Fruit fly (Drosophila melanogaster) whole organism, embryonic: ENCODE data around the gene CG13404.

ENCODE experiments used
- Bteb2 ChIP-seq: fragments of 200-800 bp; sonication (Bioruptor generic); optimal IDR thresholded peaks from 2 replicates; lab custom pipeline; 2016; ENCODE audit warnings: missing biosample characterization, missing genetic modification characterization
- CG10267 ChIP-seq: fragments of 200-800 bp; sonication (Bioruptor generic); optimal IDR thresholded peaks from 2 replicates; lab custom pipeline; 2018; ENCODE audit warnings: missing biosample characterization, mild to moderate bottlenecking, missing genetic modification characterization, moderate library complexity
- CG10543 ChIP-seq: fragments of 200-800 bp; sonication (Bioruptor generic); optimal IDR thresholded peaks from 3 replicates; lab custom pipeline; 2017; ENCODE audit warnings: missing biosample characterization, mild to moderate bottlenecking, missing genetic modification characterization, moderate library complexity
- CG10654 ChIP-seq: fragments of 200-800 bp; sonication (Bioruptor generic); optimal IDR thresholded peaks from 2 replicates; lab custom pipeline; 2016; ENCODE audit warnings: missing biosample characterization, missing genetic modification characterization
- CG12391 ChIP-seq: fragments of 200-800 bp; sonication (Bioruptor generic); optimal IDR thresholded peaks from 3 replicates; lab custom pipeline; 2018; ENCODE audit warnings: missing biosample characterization, mild to moderate bottlenecking, missing genetic modification characterization, moderate library complexity
- CG14710 ChIP-seq: fragments of 200-800 bp; sonication (Bioruptor generic); optimal IDR thresholded peaks from 3 replicates; lab custom pipeline; 2019; ENCODE audit warnings: missing biosample characterization, mild to moderate bottlenecking, missing genetic modification characterization, moderate library complexity
- CG15269 ChIP-seq: fragments of 200-800 bp; sonication (Bioruptor generic); optimal IDR thresholded peaks from 2 replicates; lab custom pipeline; 2018; ENCODE audit warnings: missing biosample characterization, mild to moderate bottlenecking, missing genetic modification characterization, moderate library complexity
- CG17328 ChIP-seq: fragments of 200-800 bp; sonication (Bioruptor generic); IDR thresholded peaks from 2 replicates; pipeline ENCODE4 v1.3.6; 2022; ENCODE audit warnings: missing biosample characterization, missing genetic modification characterization
- CG18476 ChIP-seq: fragments of 200-800 bp; sonication (Bioruptor generic); optimal IDR thresholded peaks from 2 replicates; lab custom pipeline; 2016; ENCODE audit warnings: missing biosample characterization, mild to moderate bottlenecking, missing genetic modification characterization
- CG18619 ChIP-seq: fragments of 200-800 bp; sonication (Bioruptor generic); optimal IDR thresholded peaks from 3 replicates; lab custom pipeline; 2017; ENCODE audit warnings: missing biosample characterization, mild to moderate bottlenecking, missing genetic modification characterization
- CG2116 ChIP-seq: fragments of 200-800 bp; sonication (Bioruptor generic); optimal IDR thresholded peaks from 3 replicates; lab custom pipeline; 2018; ENCODE audit warnings: missing biosample characterization, mild to moderate bottlenecking, missing genetic modification characterization
- CG2202 ChIP-seq: fragments of 200-800 bp; sonication (Bioruptor generic); optimal IDR thresholded peaks from 2 replicates; lab custom pipeline; 2018; ENCODE audit warnings: missing biosample characterization, mild to moderate bottlenecking, missing genetic modification characterization
- CG2875 ChIP-seq: fragments of 200-800 bp; sonication (Bioruptor generic); optimal IDR thresholded peaks from 2 replicates; lab custom pipeline; 2017; ENCODE audit warnings: missing biosample characterization, mild to moderate bottlenecking, missing genetic modification characterization, missing genetic modification reagents
- CG3065 ChIP-seq: fragments of 200-800 bp; sonication (Bioruptor generic); optimal IDR thresholded peaks from 2 replicates; lab custom pipeline; 2016; ENCODE audit warnings: missing biosample characterization, missing genetic modification characterization
- CG31441 ChIP-seq: fragments of 200-800 bp; sonication (Bioruptor generic); IDR thresholded peaks from 2 replicates; pipeline ENCODE4 v1.3.6; 2022; ENCODE audit warnings: missing biosample characterization, missing genetic modification characterization
- CG32767 ChIP-seq: fragments of 200-800 bp; sonication (Bioruptor generic); IDR thresholded peaks from 2 replicates; pipeline ENCODE4 v1.3.6; 2022; ENCODE audit warnings: missing biosample characterization, missing genetic modification characterization
- CG3407 ChIP-seq: fragments of 200-800 bp; sonication (Bioruptor generic); optimal IDR thresholded peaks from 2 replicates; lab custom pipeline; 2018; ENCODE audit warnings: missing biosample characterization, mild to moderate bottlenecking, missing genetic modification characterization
- CG3726 ChIP-seq: fragments of 200-800 bp; sonication (Bioruptor generic); IDR thresholded peaks from 3 replicates; pipeline ENCODE4, ENCODE4 v1.3.6; 2022; ENCODE audit warnings: missing biosample characterization, missing genetic modification characterization
- CG4424 ChIP-seq: fragments of 200-800 bp; sonication (Bioruptor generic); optimal IDR thresholded peaks from 3 replicates; lab custom pipeline; 2016; ENCODE audit warnings: missing biosample characterization, missing genetic modification characterization
- CG4707 ChIP-seq: fragments of 200-800 bp; sonication (Bioruptor generic); optimal IDR thresholded peaks from 2 replicates; lab custom pipeline; 2018; ENCODE audit warnings: missing biosample characterization, mild to moderate bottlenecking, missing genetic modification characterization, moderate library complexity
- CG6791 ChIP-seq: fragments of 200-800 bp; sonication (Bioruptor generic); IDR thresholded peaks from 3 replicates; pipeline ENCODE4 v1.3.6; 2022; ENCODE audit warnings: missing biosample characterization, missing genetic modification characterization; ENCODE audit not compliant: partially characterized antibody
- CG6854 ChIP-seq: fragments of 200-800 bp; sonication (Bioruptor generic); optimal IDR thresholded peaks from 3 replicates; lab custom pipeline; 2017; ENCODE audit warnings: missing biosample characterization, mild to moderate bottlenecking, missing genetic modification characterization
- CG8290 ChIP-seq, 3 experiments: fragments of 200-800 bp; sonication (Bioruptor generic); optimal IDR thresholded peaks; 2 replicates each; lab custom pipeline; 2016 to 2019; ENCODE audit warnings: missing biosample characterization in 3 of 3, missing genetic modification characterization in 3 of 3, mild to moderate bottlenecking in 2 of 3, moderate library complexity in 1 of 3
- CG8478 ChIP-seq: fragments of >200 bp; optimal IDR thresholded peaks from 2 replicates; lab custom pipeline; 2018
- CG9437 ChIP-seq: fragments of 200-800 bp; sonication (Bioruptor generic); optimal IDR thresholded peaks from 2 replicates; lab custom pipeline; 2018; ENCODE audit warnings: missing biosample characterization, mild to moderate bottlenecking, missing genetic modification characterization
- CG9932 ChIP-seq: fragments of 200-800 bp; sonication (Bioruptor generic); IDR thresholded peaks from 2 replicates; pipeline ENCODE4 v1.3.6; 2022; ENCODE audit warnings: missing biosample characterization, missing genetic modification characterization
- Drgx ChIP-seq: fragments of 200-800 bp; sonication (Bioruptor generic); IDR thresholded peaks from 2 replicates; pipeline ENCODE4 v1.3.6; 2022; ENCODE audit warnings: missing biosample characterization, missing genetic modification characterization
- H2.0 ChIP-seq: fragments of 200-800 bp; sonication (Bioruptor generic); IDR thresholded peaks from 2 replicates; pipeline ENCODE4 v1.3.6; 2022; ENCODE audit warnings: missing biosample characterization, missing genetic modification characterization
- HHEX ChIP-seq: fragments of 200-800 bp; sonication (Bioruptor generic); optimal IDR thresholded peaks from 3 replicates; lab custom pipeline; 2017; ENCODE audit warnings: missing biosample characterization, mild to moderate bottlenecking, missing genetic modification characterization, missing genetic modification reagents
- HLH4C ChIP-seq: fragments of 200-800 bp; sonication (Bioruptor generic); IDR thresholded peaks from 3 replicates; pipeline ENCODE4 v1.3.6; 2022; ENCODE audit warnings: missing biosample characterization, missing genetic modification characterization; ENCODE audit not compliant: partially characterized antibody
- MTF-1 ChIP-seq: fragments of 200-800 bp; sonication (Bioruptor generic); optimal IDR thresholded peaks from 2 replicates; lab custom pipeline; 2018; ENCODE audit warnings: missing biosample characterization, mild to moderate bottlenecking, missing genetic modification characterization, borderline replicate concordance
- NC2β ChIP-seq: fragments of 200-800 bp; sonication (Bioruptor generic); optimal IDR thresholded peaks from 2 replicates; lab custom pipeline; 2016; ENCODE audit warnings: missing biosample characterization, missing genetic modification characterization
- Optix ChIP-seq: fragments of 200-800 bp; sonication (Bioruptor generic); IDR thresholded peaks from 3 replicates; pipeline ENCODE4 v1.3.6; 2022; ENCODE audit warnings: missing biosample characterization, missing genetic modification characterization
- az2 ChIP-seq: fragments of 200-800 bp; sonication (Bioruptor generic); optimal IDR thresholded peaks from 3 replicates; lab custom pipeline; 2016; ENCODE audit warnings: missing biosample characterization, missing genetic modification characterization
- br ChIP-seq: fragments of >200 bp; optimal IDR thresholded peaks from 2 replicates; lab custom pipeline; 2017
- cas ChIP-seq: fragments of 200-800 bp; sonication (Bioruptor generic); IDR thresholded peaks from 2 replicates; pipeline ENCODE4 v1.3.6; 2022; ENCODE audit warnings: missing biosample characterization, missing genetic modification characterization
- crol ChIP-seq: fragments of 200-800 bp; sonication (Bioruptor generic); IDR thresholded peaks from 2 replicates; pipeline ENCODE4 v1.3.6; 2022; ENCODE audit warnings: missing biosample characterization, missing genetic modification characterization
- cwo ChIP-seq: fragments of 200-800 bp; sonication (Bioruptor generic); optimal IDR thresholded peaks from 3 replicates; lab custom pipeline; 2017; ENCODE audit warnings: missing biosample characterization, missing genetic modification characterization, mild to moderate bottlenecking, moderate library complexity, missing genetic modification reagents
- exex ChIP-seq: fragments of 200-800 bp; sonication (Bioruptor generic); optimal IDR thresholded peaks from 4 replicates; lab custom pipeline; 2018; ENCODE audit warnings: missing biosample characterization, mild to moderate bottlenecking, missing genetic modification characterization, moderate library complexity
- gcm ChIP-seq: fragments of 200-800 bp; sonication (Bioruptor generic); optimal IDR thresholded peaks from 2 replicates; lab custom pipeline; 2019; ENCODE audit warnings: missing biosample characterization, mild to moderate bottlenecking, missing genetic modification characterization, moderate library complexity
- hkb ChIP-seq, 2 experiments: fragments of 200-800 bp in 1 of 2; fragments of >200 bp in 1 of 2; sonication (Bioruptor generic) in 1 of 2; IDR thresholded peaks in 1 of 2; optimal IDR thresholded peaks in 1 of 2; 2 replicates each; pipeline versions ENCODE4 v1.3.6 to Lab custom; 2017 to 2022; ENCODE audit warnings: missing biosample characterization in 1 of 2, missing genetic modification characterization in 1 of 2
- jing ChIP-seq: fragments of 200-800 bp; sonication (Bioruptor generic); optimal IDR thresholded peaks from 2 replicates; lab custom pipeline; 2018; ENCODE audit warnings: missing biosample characterization, mild to moderate bottlenecking, missing genetic modification characterization
- lola ChIP-seq, 3 experiments: fragments of >200 bp in 2 of 3; fragments of 200-800 bp in 1 of 3; sonication (Bioruptor generic) in 1 of 3; optimal IDR thresholded peaks; 2 replicates each; lab custom pipeline; 2017 to 2019; ENCODE audit warnings: missing biosample characterization in 3 of 3, missing genetic modification characterization in 3 of 3, mild to moderate bottlenecking in 1 of 3, moderate library complexity in 1 of 3
- nerfin-2 ChIP-seq: fragments of 200-800 bp; sonication (Bioruptor generic); IDR thresholded peaks from 2 replicates; pipeline ENCODE4 v1.3.6; 2022; ENCODE audit warnings: missing biosample characterization, missing genetic modification characterization; ENCODE audit not compliant: partially characterized antibody
- onecut ChIP-seq: fragments of 200-800 bp; sonication (Bioruptor generic); IDR thresholded peaks from 2 replicates; pipeline ENCODE4 v1.3.6; 2022; ENCODE audit warnings: missing biosample characterization, missing genetic modification characterization
- pnt ChIP-seq: fragments of 200-800 bp; sonication (Bioruptor generic); optimal IDR thresholded peaks from 3 replicates; lab custom pipeline; 2016; ENCODE audit warnings: missing biosample characterization, missing genetic modification characterization
- repo ChIP-seq: fragments of 200-800 bp; sonication (Bioruptor generic); optimal IDR thresholded peaks from 2 replicates; lab custom pipeline; 2016; ENCODE audit warnings: missing biosample characterization, missing genetic modification characterization
- rib ChIP-seq: fragments of 200-800 bp; sonication (Bioruptor generic); IDR thresholded peaks from 2 replicates; pipeline ENCODE4 v1.3.6; 2022; ENCODE audit warnings: missing biosample characterization, missing genetic modification characterization
- tin ChIP-seq: fragments of 200-800 bp; sonication (Bioruptor generic); optimal IDR thresholded peaks from 3 replicates; lab custom pipeline; 2016; ENCODE audit warnings: missing biosample characterization, missing genetic modification characterization
- tx ChIP-seq: fragments of 200-800 bp; sonication (Bioruptor generic); optimal IDR thresholded peaks from 2 replicates; lab custom pipeline; 2016; ENCODE audit warnings: missing biosample characterization, missing genetic modification characterization
- wdn ChIP-seq: fragments of 200-800 bp; sonication (Bioruptor generic); IDR thresholded peaks from 2 replicates; pipeline ENCODE4 v1.3.6; 2022; ENCODE audit warnings: missing biosample characterization, missing genetic modification characterization

CG13404 gene

DNA sequence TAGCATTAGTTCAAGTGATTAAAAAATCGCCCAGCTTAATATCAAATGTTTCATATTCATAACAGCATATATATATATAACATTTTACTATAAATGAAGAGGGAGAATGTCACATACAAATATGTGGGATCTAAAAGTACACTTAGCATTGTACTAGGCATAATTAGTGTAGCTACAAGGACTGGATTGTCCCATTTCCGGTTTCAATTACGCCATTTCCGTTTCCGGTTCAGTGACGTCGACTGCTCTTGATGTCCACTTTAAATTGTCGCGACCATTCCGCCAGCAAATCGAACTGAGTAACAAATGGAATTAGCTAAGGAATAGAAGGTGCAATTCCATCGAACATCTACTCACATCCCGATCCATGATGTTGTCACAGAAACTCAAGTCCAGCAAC is 31.6 kb downstream of the CG13404 start (continued):
- TF ChIP-seq Optix (no peak), CG14710 (tag; lab: Kevin White, UChicago) (no peak), CG3065 (no peak), exex (tag; lab: Kevin White, UChicago) (no peak), lola (GFP tag; optimal IDR thresholded peaks at IDR 0.05; lab: Kevin White, UChicago) (no peak), CG8290 (GFP tag; optimal IDR thresholded peaks at IDR 0.05; lab: Kevin White, UChicago) (no peak), CG8290 (tag; optimal IDR thresholded peaks at IDR 0.05; lab: Kevin White, UChicago) (no peak), pnt (GFP tag; lab: Kevin White, UChicago) (no peak), HLH4C (no peak), nerfin-2 (GFP tag; lab: Robert Waterston, UW) (no peak), CG2875 (GFP tag; lab: Kevin White, UChicago) (peak; percentile 14), Drgx (GFP tag; lab: Robert Waterston, UW) (no peak), tin (GFP tag; lab: Kevin White, UChicago) (no peak), CG4707 (peak; percentile 20), rib (no peak), az2 (no peak), cwo (GFP tag; lab: Kevin White, UChicago) (no peak), crol (no peak), CG32767 (GFP tag; lab: Robert Waterston, UW) (no peak), repo (GFP tag; lab: Kevin White, UChicago) (no peak), CG10654 (no peak), H2.0 (GFP tag; lab: Robert Waterston, UW) (no peak), CG9932 (GFP tag; lab: Robert Waterston, UW) (no peak), CG3726 (GFP tag; lab: Robert Waterston, UW) (no peak), CG18476 (GFP tag; lab: Kevin White, UChicago) (no peak), CG6854 (GFP tag; lab: Kevin White, UChicago) (no peak), hkb (optimal IDR thresholded peaks at IDR 0.05; lab: Kevin White, UChicago) (no peak), hkb (GFP tag; IDR thresholded peaks at IDR 0.05; lab: Robert Waterston, UW) (no peak), CG17328 (no peak), CG31441 (GFP tag; lab: Robert Waterston, UW) (0 out of 2 replicates have a peak, but pooled peaks have one; percentile 18), CG10543 (GFP tag; lab: Kevin White, UChicago) (no peak), CG18619 (GFP tag; lab: Kevin White, UChicago) (no peak), onecut (no peak), tx (no peak), CG6791 (GFP tag; lab: Robert Waterston, UW) (no peak), CG15269 (tag; lab: Kevin White, UChicago) (no peak), CG4424 (GFP tag; lab: Kevin White, UChicago) (no peak), CG9437 (peak; percentile 30), gcm (GFP tag; lab: Kevin White, UChicago) (peak; percentile 58), cas (no peak), CG12391 (tag; lab: Kevin White, UChicago) (no peak), CG10267 (tag; lab: Kevin White, UChicago) (no peak), CG8478 (lab: Kevin White, UChicago) (no peak), br (no peak), CG2116 (peak; percentile 11), wdn (GFP tag; lab: Robert Waterston, UW) (no peak), MTF-1 (GFP tag; lab: Kevin White, UChicago) (no peak), HHEX (no peak), CG3407 (no peak), NC2β (no peak), Bteb2 (GFP tag; lab: Kevin White, UChicago) (no peak), CG2202 (tag; lab: Kevin White, UChicago) (peak; percentile 22), jing (GFP tag; lab: Kevin White, UChicago) (no peak)
